Fruit fly (Drosophila melanogaster) whole organism, embryonic: Measurements from ENCODE around the gene zfh2.

Experiments
- Abd-B ChIP-seq: fragments of 200-800 bp; sonication (Bioruptor generic); optimal IDR thresholded peaks from 2 replicates; lab custom pipeline; 2018; ENCODE audit warnings: missing biosample characterization, mild to moderate bottlenecking, missing genetic modification characterization, moderate library complexity
- Aef1 ChIP-seq: fragments of 200-800 bp; sonication (Bioruptor generic); IDR thresholded peaks from 3 replicates; pipeline ENCODE4 v1.3.6; 2022; ENCODE audit warnings: missing biosample characterization, missing genetic modification characterization
- Antp ChIP-seq: fragments of 200-800 bp; sonication (Bioruptor generic); optimal IDR thresholded peaks from 3 replicates; lab custom pipeline; 2016; ENCODE audit warnings: missing biosample characterization, missing genetic modification characterization
- Atf6 ChIP-seq: fragments of 200-800 bp; sonication (Bioruptor generic); IDR thresholded peaks from 2 replicates; pipeline ENCODE4 v1.3.6; 2022; ENCODE audit warnings: missing biosample characterization, missing genetic modification characterization
- B-H1 ChIP-seq: fragments of 200-800 bp; sonication (Bioruptor generic); IDR thresholded peaks from 3 replicates; pipeline ENCODE4 v1.3.6; 2022; ENCODE audit warnings: missing biosample characterization, missing genetic modification characterization
- CG10209 ChIP-seq: fragments of 200-800 bp; sonication (Bioruptor generic); optimal IDR thresholded peaks from 3 replicates; lab custom pipeline; 2017; ENCODE audit warnings: missing biosample characterization, mild to moderate bottlenecking, missing genetic modification characterization, missing genetic modification reagents
- CG10321 ChIP-seq: fragments of 200-800 bp; sonication (Bioruptor generic); IDR thresholded peaks from 2 replicates; pipeline ENCODE4 v1.3.6; 2022; ENCODE audit warnings: missing biosample characterization, missing genetic modification characterization
- CG10431 ChIP-seq: fragments of 200-800 bp; sonication (Bioruptor generic); optimal IDR thresholded peaks from 3 replicates; lab custom pipeline; 2018; ENCODE audit warnings: missing biosample characterization, mild to moderate bottlenecking, missing genetic modification characterization
- CG10543 ChIP-seq: fragments of 200-800 bp; sonication (Bioruptor generic); optimal IDR thresholded peaks from 3 replicates; lab custom pipeline; 2017; ENCODE audit warnings: missing biosample characterization, mild to moderate bottlenecking, missing genetic modification characterization, moderate library complexity
- CG11398 ChIP-seq: fragments of 200-800 bp; sonication (Bioruptor generic); optimal IDR thresholded peaks from 2 replicates; lab custom pipeline; 2016; ENCODE audit warnings: missing biosample characterization, missing genetic modification characterization
- CG11456 ChIP-seq: fragments of 200-800 bp; sonication (Bioruptor generic); IDR thresholded peaks from 3 replicates; pipeline ENCODE4 v1.3.6; 2022; ENCODE audit warnings: missing biosample characterization, missing genetic modification characterization
- CG1233 ChIP-seq: fragments of 200-800 bp; sonication (Bioruptor generic); optimal IDR thresholded peaks from 4 replicates; lab custom pipeline; 2018; ENCODE audit warnings: missing biosample characterization, mild to moderate bottlenecking, missing genetic modification characterization
- CG12659 ChIP-seq: fragments of 200-800 bp; sonication (Bioruptor generic); optimal IDR thresholded peaks from 3 replicates; lab custom pipeline; 2017; ENCODE audit warnings: mild to moderate bottlenecking, missing biosample characterization, missing genetic modification reagents, missing genetic modification characterization
- CG14667 ChIP-seq: fragments of 200-800 bp; sonication (Bioruptor generic); IDR thresholded peaks from 2 replicates; pipeline ENCODE4 v1.3.6; 2022; ENCODE audit warnings: missing biosample characterization, missing genetic modification characterization
- CG15696 ChIP-seq: fragments of 200-800 bp; sonication (Bioruptor generic); optimal IDR thresholded peaks from 2 replicates; lab custom pipeline; 2019; ENCODE audit warnings: missing biosample characterization, mild to moderate bottlenecking, missing genetic modification characterization, moderate library complexity
- CG17186 ChIP-seq: fragments of 200-800 bp; sonication (Bioruptor generic); optimal IDR thresholded peaks from 3 replicates; lab custom pipeline; 2017; ENCODE audit warnings: missing biosample characterization, missing genetic modification reagents, missing genetic modification characterization
- CG18262 ChIP-seq: fragments of 200-800 bp; optimal IDR thresholded peaks from 3 replicates; lab custom pipeline; 2019; ENCODE audit warnings: missing biosample characterization, mild to moderate bottlenecking, missing genetic modification characterization, moderate library complexity
- CG18764 ChIP-seq: fragments of 200-800 bp; sonication (Bioruptor generic); optimal IDR thresholded peaks from 3 replicates; lab custom pipeline; 2016; ENCODE audit warnings: missing biosample characterization, missing genetic modification characterization
- CG2120 ChIP-seq: fragments of 200-800 bp; sonication (Bioruptor generic); optimal IDR thresholded peaks from 3 replicates; lab custom pipeline; 2016; ENCODE audit warnings: missing biosample characterization, missing genetic modification characterization
- CG2199 ChIP-seq: fragments of 200-800 bp; sonication (Bioruptor generic); IDR thresholded peaks from 3 replicates; pipeline ENCODE4 v1.3.6; 2022; ENCODE audit warnings: missing biosample characterization, missing genetic modification characterization
- CG34224 ChIP-seq: fragments of 200-800 bp; sonication (Bioruptor generic); IDR thresholded peaks from 3 replicates; pipeline ENCODE4 v1.3.6; 2022; ENCODE audit warnings: missing biosample characterization, missing genetic modification characterization; ENCODE audit not compliant: partially characterized antibody
- CG43689 ChIP-seq: fragments of 200-800 bp; sonication (Bioruptor generic); IDR thresholded peaks from 2 replicates; pipeline ENCODE4 v1.3.6; 2022; ENCODE audit warnings: missing biosample characterization, missing genetic modification characterization
- CG5180 ChIP-seq: fragments of 200-800 bp; sonication (Bioruptor generic); optimal IDR thresholded peaks from 3 replicates; lab custom pipeline; 2017; ENCODE audit warnings: missing biosample characterization, missing genetic modification characterization, mild to moderate bottlenecking, moderate library complexity, missing genetic modification reagents
- D19A ChIP-seq: fragments of 200-800 bp; optimal IDR thresholded peaks from 3 replicates; lab custom pipeline; 2019; ENCODE audit warnings: missing biosample characterization, mild to moderate bottlenecking, missing genetic modification characterization, moderate library complexity
- Elba2 ChIP-seq: fragments of 200-800 bp; sonication (Bioruptor generic); optimal IDR thresholded peaks from 3 replicates; lab custom pipeline; 2016; ENCODE audit warnings: missing biosample characterization, missing genetic modification characterization
- Jarid2 ChIP-seq: fragments of 200-800 bp; sonication (Bioruptor generic); optimal IDR thresholded peaks from 3 replicates; lab custom pipeline; 2017; ENCODE audit warnings: mild to moderate bottlenecking, missing biosample characterization, missing genetic modification reagents, missing genetic modification characterization
- Med ChIP-seq: fragments of 200-800 bp; sonication (Bioruptor generic); peaks from one replicate; lab custom pipeline; 2016; ENCODE audit warnings: missing biosample characterization, missing genetic modification characterization, mild to moderate bottlenecking, inconsistent platforms, moderate library complexity
- Nf-YB ChIP-seq: fragments of 200-800 bp; sonication (Bioruptor generic); optimal IDR thresholded peaks from 3 replicates; lab custom pipeline; 2019; ENCODE audit warnings: missing biosample characterization, mild to moderate bottlenecking, missing genetic modification characterization, moderate library complexity
- Sry-β ChIP-seq: fragments of 200-800 bp; sonication (Bioruptor generic); optimal IDR thresholded peaks from 2 replicates; lab custom pipeline; 2018; ENCODE audit warnings: missing biosample characterization, mild to moderate bottlenecking, missing genetic modification characterization, moderate library complexity
- Xbp1 ChIP-seq: fragments of 200-800 bp; sonication (Bioruptor generic); optimal IDR thresholded peaks from 3 replicates; lab custom pipeline; 2016; ENCODE audit warnings: missing biosample characterization, mild to moderate bottlenecking, missing genetic modification characterization
- ab ChIP-seq: fragments of 200-800 bp; sonication (Bioruptor generic); optimal IDR thresholded peaks from 2 replicates; lab custom pipeline; 2016; ENCODE audit warnings: missing biosample characterization, missing genetic modification characterization
- abd-A ChIP-seq: fragments of 200-800 bp; sonication (Bioruptor generic); optimal IDR thresholded peaks from 3 replicates; lab custom pipeline; 2019; ENCODE audit warnings: missing biosample characterization, mild to moderate bottlenecking, missing genetic modification characterization, moderate library complexity
- ash1 ChIP-seq: fragments of 200-800 bp; sonication (Bioruptor generic); optimal IDR thresholded peaks from 2 replicates; lab custom pipeline; 2018; ENCODE audit warnings: missing biosample characterization, mild to moderate bottlenecking, missing genetic modification characterization
- cg ChIP-seq: fragments of 200-800 bp; sonication (Bioruptor generic); optimal IDR thresholded peaks from 3 replicates; lab custom pipeline; 2019; ENCODE audit warnings: missing biosample characterization, mild to moderate bottlenecking, missing genetic modification characterization, moderate library complexity
- chinmo ChIP-seq: fragments of 200-800 bp; sonication (Bioruptor generic); IDR thresholded peaks from 4 replicates; pipeline ENCODE4 v1.3.6; 2022; ENCODE audit warnings: missing biosample characterization, missing genetic modification characterization; ENCODE audit not compliant: partially characterized antibody
- chm ChIP-seq: fragments of 200-800 bp; sonication (Bioruptor generic); IDR thresholded peaks from 2 replicates; pipeline ENCODE4 v1.3.6; 2022; ENCODE audit warnings: missing biosample characterization, missing genetic modification characterization
- crol ChIP-seq: fragments of 200-800 bp; sonication (Bioruptor generic); IDR thresholded peaks from 2 replicates; pipeline ENCODE4 v1.3.6; 2022; ENCODE audit warnings: missing biosample characterization, missing genetic modification characterization
- ftz-f1 ChIP-seq: fragments of 200-800 bp; sonication (Bioruptor generic); optimal IDR thresholded peaks from 2 replicates; lab custom pipeline; 2016; ENCODE audit warnings: missing biosample characterization, missing genetic modification characterization
- gsb-n ChIP-seq: fragments of 200-800 bp; sonication (Bioruptor generic); optimal IDR thresholded peaks from 3 replicates; lab custom pipeline; 2018; ENCODE audit warnings: missing biosample characterization, mild to moderate bottlenecking, missing genetic modification characterization
- kni ChIP-seq: fragments of 200-800 bp; sonication (Bioruptor generic); optimal IDR thresholded peaks from 3 replicates; lab custom pipeline; 2017; ENCODE audit warnings: mild to moderate bottlenecking, missing biosample characterization, missing genetic modification reagents, missing genetic modification characterization
- psq ChIP-seq: fragments of 200-800 bp; sonication (Bioruptor generic); optimal IDR thresholded peaks from 2 replicates; lab custom pipeline; 2017; ENCODE audit warnings: missing biosample characterization, missing genetic modification characterization
- rib ChIP-seq: fragments of 200-800 bp; sonication (Bioruptor generic); IDR thresholded peaks from 2 replicates; pipeline ENCODE4 v1.3.6; 2022; ENCODE audit warnings: missing biosample characterization, missing genetic modification characterization
- schlank ChIP-seq: fragments of 200-800 bp; sonication (Bioruptor generic); optimal IDR thresholded peaks from 2 replicates; lab custom pipeline; 2018; ENCODE audit warnings: missing biosample characterization, mild to moderate bottlenecking, missing genetic modification characterization
- sisA ChIP-seq: fragments of 200-800 bp; sonication (Bioruptor generic); IDR thresholded peaks from 2 replicates; pipeline ENCODE4 v1.3.6; 2022; ENCODE audit warnings: missing biosample characterization, missing genetic modification characterization
- sr ChIP-seq: fragments of 200-800 bp; sonication (Bioruptor generic); IDR thresholded peaks from 3 replicates; pipeline ENCODE4 v1.3.6; 2022; ENCODE audit warnings: missing biosample characterization, missing genetic modification characterization
- vvl ChIP-seq: fragments of 200-800 bp; sonication (Bioruptor generic); IDR thresholded peaks from 2 replicates; pipeline ENCODE4 v1.3.6; 2022; ENCODE audit warnings: missing biosample characterization, missing genetic modification characterization
- zf30C ChIP-seq: fragments of 200-800 bp; sonication (Bioruptor generic); optimal IDR thresholded peaks from 3 replicates; lab custom pipeline; 2018; ENCODE audit warnings: missing biosample characterization, mild to moderate bottlenecking, missing genetic modification characterization

Gene zfh2

dm6 chr4:507252-508202 lies 5.9 kb downstream of the zfh2 start (continued):
- no peak for TF ChIP-seq Aef1 (GFP tag; lab: Robert Waterston, UW)
- no peak for TF ChIP-seq CG11456 (GFP tag; lab: Robert Waterston, UW)
- no peak for TF ChIP-seq Abd-B (GFP tag; lab: Kevin White, UChicago)
- no peak for TF ChIP-seq Atf6
- no peak for TF ChIP-seq sisA
- peak; percentile 71 for TF ChIP-seq CG10321
- peak; percentile 78 for TF ChIP-seq kni (GFP tag; lab: Kevin White, UChicago)

- TF ChIP-seq Xbp1 (GFP tag; lab: Kevin White, UChicago) (no peak), CG18262 (tag; lab: Kevin White, UChicago) (no peak), CG10209 (GFP tag; lab: Kevin White, UChicago) (no peak), sr (GFP tag; lab: Robert Waterston, UW) (no peak), chinmo (GFP tag; lab: Robert Waterston, UW) (peak; percentile 71; the same call in 2 of the 4 replicates), CG5180 (no peak), Nf-YB (GFP tag; lab: Kevin White, UChicago) (peak; percentile 98), crol (GFP tag; lab: Robert Waterston, UW) (peak; percentile 98), Sry-β (GFP tag; lab: Kevin White, UChicago) (no peak), CG12659 (no peak), ash1 (GFP tag; lab: Kevin White, UChicago) (peak; percentile 48), cg (peak; percentile 90), schlank (no peak), abd-A (tag; lab: Kevin White, UChicago) (peak; percentile 87), gsb-n (tag; lab: Kevin White, UChicago) (no peak), CG11398 (no peak), Elba2 (GFP tag; lab: Kevin White, UChicago) (no peak), ab (no peak), CG17186 (no peak), CG43689 (GFP tag; lab: Robert Waterston, UW) (no peak), CG2199 (peak; percentile 84; the same call in 2 of the 3 replicates), chm (GFP tag; lab: Robert Waterston, UW) (0 out of 2 replicates have a peak, but pooled peaks have one; percentile 43), CG18764 (GFP tag; lab: Kevin White, UChicago) (no peak), Jarid2 (peak; percentile 57), CG10543 (GFP tag; lab: Kevin White, UChicago) (peak; percentile 30), psq (no peak), Med (GFP tag; lab: Kevin White, UChicago) (peak; percentile 75), vvl (GFP tag; lab: Robert Waterston, UW) (peak; percentile 86), zf30C (GFP tag; lab: Kevin White, UChicago) (no peak), CG34224 (GFP tag; lab: Robert Waterston, UW) (peak; percentile 21; the same call in 2 of the 3 replicates), ftz-f1 (GFP tag; lab: Kevin White, UChicago) (peak; percentile 64), CG14667 (GFP tag; lab: Robert Waterston, UW) (no peak), rib (GFP tag; lab: Robert Waterston, UW) (0 out of 2 replicates have a peak, but pooled peaks have one; percentile 9), CG10431 (GFP tag; lab: Kevin White, UChicago) (no peak), CG1233 (GFP tag; lab: Kevin White, UChicago) (no peak), B-H1 (GFP tag; lab: Robert Waterston, UW) (no peak), Antp (no peak), D19A (tag; lab: Kevin White, UChicago) (peak; percentile 4), CG15696 (tag; lab: Kevin White, UChicago) (no peak), CG2120 (GFP tag; lab: Kevin White, UChicago) (no peak)
Observed at dm6 chr4:508405-508955, 6.9 kb downstream of the zfh2 start.
